Worm (Caenorhabditis elegans) whole organism, L4/young adult: Measurements from ENCODE around the gene Y39D8A.1.

ENCODE experiments used
- W03F9.2 ChIP-seq: fragments of 150-350 bp; optimal IDR thresholded peaks from 2 replicates; lab custom pipeline; 2014; ENCODE audit warnings: missing biosample characterization, missing genetic modification characterization
- dao-5 ChIP-seq: sonication (generic microtip); optimal IDR thresholded peaks from 2 replicates; lab custom pipeline; 2016; ENCODE audit warnings: missing genotype, missing genetic modification characterization, moderate library complexity, missing compliant biosample characterization
- him-1 ChIP-seq: sonication (generic microtip); optimal IDR thresholded peaks from 2 replicates; lab custom pipeline; 2016; ENCODE audit warnings: missing genotype, missing genetic modification reagents, missing genetic modification characterization, missing compliant biosample characterization

DNA sequence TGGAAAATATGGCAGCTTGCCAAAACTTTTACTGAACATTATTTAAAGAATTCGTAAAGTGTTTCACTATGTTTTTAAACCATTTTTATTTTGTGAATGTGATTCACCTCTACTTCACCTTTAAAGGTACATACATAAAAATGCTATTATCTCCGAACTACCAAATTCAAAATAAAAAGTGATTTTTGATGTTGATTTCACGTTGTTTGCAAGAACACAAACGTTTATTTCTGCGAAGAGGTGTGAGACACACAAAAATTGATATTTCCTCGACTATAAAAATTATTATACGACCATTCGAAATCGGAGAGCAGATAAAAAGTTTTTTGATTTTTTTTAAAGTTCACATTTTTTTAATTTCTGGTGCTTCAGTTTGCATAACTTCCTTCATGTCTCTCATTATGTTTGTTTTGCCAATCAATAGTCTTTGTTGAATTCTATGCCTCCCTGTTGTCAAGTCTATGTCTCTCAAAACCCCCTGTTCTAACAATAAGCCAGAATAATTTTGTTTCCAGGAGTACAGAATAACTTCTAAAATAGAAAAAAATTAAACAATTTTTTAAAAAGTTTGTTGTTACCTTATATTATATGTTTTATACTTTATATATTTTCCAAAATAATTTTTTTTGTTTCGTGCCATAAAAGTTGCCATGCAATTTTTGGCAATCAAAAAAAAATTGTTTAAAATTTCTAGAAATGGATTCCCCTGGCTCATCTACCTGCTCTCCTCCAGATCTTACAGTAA is 32.4 kb downstream of the Y39D8A.1 start, which contains the start of gene nhr-123:
- TF ChIP-seq him-1 (tag; lab: Kevin White, UChicago) (no peak), dao-5 (no peak), W03F9.2 (tag; lab: Kevin White, UChicago) (no peak)
